Worm (Caenorhabditis elegans) whole organism, young adult: ENCODE data around the gene acs-22.

Source experiments
- B0261.1 ChIP-seq: sonication (generic microtip); optimal IDR thresholded peaks from 2 replicates; lab custom pipeline; 2016; ENCODE audit warnings: mild to moderate bottlenecking, missing genetic modification characterization, moderate library complexity, missing compliant biosample characterization
- D2030.7 ChIP-seq: fragments of 200-800 bp; sonication (Bioruptor generic); IDR thresholded peaks from 2 replicates; pipeline ENCODE4 v1.3.6; 2022; ENCODE audit warnings: missing genetic modification reagents, missing genetic modification characterization, missing compliant biosample characterization
- F22D6.2 ChIP-seq: sonication (generic microtip); optimal IDR thresholded peaks from 2 replicates; lab custom pipeline; 2016; ENCODE audit warnings: mild to moderate bottlenecking, missing genetic modification characterization, missing compliant biosample characterization
- F23B12.7 ChIP-seq: sonication (generic microtip); optimal IDR thresholded peaks from 2 replicates; lab custom pipeline; 2017; ENCODE audit warnings: missing genetic modification characterization, mild to moderate bottlenecking, missing compliant biosample characterization, antibody characterized with exemption, moderate library complexity; ENCODE audit not compliant: insufficient read depth
- F33H1.4 ChIP-seq: fragments of 200-800 bp; sonication (Bioruptor generic); IDR thresholded peaks from 2 replicates; pipeline ENCODE4 v1.3.6; 2022; ENCODE audit warnings: missing genetic modification reagents, missing genetic modification characterization, missing compliant biosample characterization
- F55B11.4 ChIP-seq: sonication (generic microtip); optimal IDR thresholded peaks from 2 replicates; lab custom pipeline; 2016; ENCODE audit warnings: missing compliant biosample characterization, missing genetic modification characterization, borderline replicate concordance; ENCODE audit not compliant: insufficient read depth
- Y67H2A.10 ChIP-seq: fragments of 200-800 bp; sonication (Bioruptor generic); conservative IDR thresholded peaks from 2 replicates; pipeline ENCODE4 v1.3.6; 2022; ENCODE audit warnings: missing genetic modification reagents, missing genetic modification characterization, missing compliant biosample characterization
- aptf-3 ChIP-seq: fragments of 200-800 bp; sonication (Bioruptor generic); IDR thresholded peaks from 2 replicates; pipeline ENCODE4 v1.3.6; 2022; ENCODE audit warnings: missing genetic modification characterization, missing compliant biosample characterization
- ccch-3 ChIP-seq: fragments of 200-800 bp; sonication (Bioruptor generic); optimal IDR thresholded peaks from 2 replicates; lab custom pipeline; 2018; ENCODE audit warnings: mild to moderate bottlenecking, missing genetic modification characterization, missing compliant biosample characterization
- cebp-2 ChIP-seq: fragments of 200-800 bp; sonication (Bioruptor generic); IDR thresholded peaks from 2 replicates; pipeline ENCODE4 v1.3.6; 2022; ENCODE audit warnings: missing genetic modification characterization, missing compliant biosample characterization
- ceh-100 ChIP-seq: fragments of 200-800 bp; sonication (Bioruptor generic); IDR thresholded peaks from 2 replicates; pipeline ENCODE4 v1.3.6; 2022; ENCODE audit warnings: missing genetic modification reagents, missing genetic modification characterization, missing compliant biosample characterization
- dpff-1 ChIP-seq: sonication (generic microtip); optimal IDR thresholded peaks from 2 replicates; lab custom pipeline; 2017; ENCODE audit warnings: mild to moderate bottlenecking, missing genetic modification characterization, missing compliant biosample characterization
- egl-18 ChIP-seq: fragments of 200-800 bp; sonication (Bioruptor generic); IDR thresholded peaks from 2 replicates; pipeline ENCODE4 v1.3.6; 2022; ENCODE audit warnings: missing genetic modification reagents, missing genetic modification characterization, missing compliant biosample characterization
- gei-17 ChIP-seq: fragments of 200-800 bp; sonication (Bioruptor generic); optimal IDR thresholded peaks from 2 replicates; lab custom pipeline; 2018; ENCODE audit warnings: mild to moderate bottlenecking, missing genetic modification characterization, missing compliant biosample characterization
- hlh-12 ChIP-seq: sonication (generic microtip); optimal IDR thresholded peaks from 2 replicates; lab custom pipeline; 2016; ENCODE audit warnings: missing genetic modification characterization, missing compliant biosample characterization
- hrde-1 ChIP-seq: sonication (generic microtip); optimal IDR thresholded peaks from 2 replicates; lab custom pipeline; 2016; ENCODE audit warnings: missing genetic modification characterization, mild to moderate bottlenecking, missing compliant biosample characterization, moderate library complexity, missing genotype, missing genetic modification reagents, borderline replicate concordance
- hsf-1 ChIP-seq: fragments of 200-800 bp; sonication (Bioruptor generic); IDR thresholded peaks from 2 replicates; pipeline ENCODE4 v1.3.6; 2022; ENCODE audit warnings: missing genetic modification reagents, missing genetic modification characterization, missing compliant biosample characterization
- let-607 ChIP-seq, 2 experiments: fragments of 200-800 bp in 1 of 2; sonication (Bioruptor generic) in 1 of 2; sonication (generic microtip) in 1 of 2; optimal IDR thresholded peaks; 2 replicates each; lab custom pipeline; 2016 to 2018; ENCODE audit warnings: mild to moderate bottlenecking in 2 of 2, missing compliant biosample characterization in 2 of 2, missing genetic modification characterization in 2 of 2, moderate library complexity in 2 of 2, missing genotype in 1 of 2
- lin-26 ChIP-seq: fragments of 200-800 bp; sonication (Bioruptor generic); IDR thresholded peaks from 2 replicates; pipeline ENCODE4 v1.3.6; 2022; ENCODE audit warnings: missing genetic modification reagents, missing genetic modification characterization, missing compliant biosample characterization
- lin-35 ChIP-seq, 3 experiments: fragments of 150-350 bp in 2 of 3; sonication (generic microtip) in 1 of 3; optimal IDR thresholded peaks; 2 replicates each; lab custom pipeline; 2014 to 2018; ENCODE audit warnings: missing biosample characterization in 3 of 3, missing genetic modification characterization in 3 of 3, missing genetic modification reagents in 3 of 3
- madf-6 ChIP-seq: fragments of 200-800 bp; sonication (Bioruptor generic); IDR thresholded peaks from 2 replicates; pipeline ENCODE4 v1.3.6; 2022; ENCODE audit warnings: missing genetic modification reagents, missing genetic modification characterization, missing compliant biosample characterization
- madf-8 ChIP-seq: fragments of 200-800 bp; sonication (Bioruptor generic); conservative IDR thresholded peaks from 2 replicates; pipeline ENCODE4 v1.3.6; 2022; ENCODE audit warnings: missing genetic modification reagents, missing genetic modification characterization, missing compliant biosample characterization
- mcd-1 ChIP-seq: fragments of 200-800 bp; sonication (Bioruptor generic); IDR thresholded peaks from 2 replicates; pipeline ENCODE4 v1.3.6; 2022; ENCODE audit warnings: missing genetic modification reagents, missing genetic modification characterization, missing compliant biosample characterization
- mel-28 ChIP-seq: sonication (generic microtip); optimal IDR thresholded peaks from 2 replicates; lab custom pipeline; 2016; ENCODE audit warnings: borderline replicate concordance, mild to moderate bottlenecking, missing genetic modification characterization, missing compliant biosample characterization
- mxl-1 ChIP-seq: sonication (generic microtip); optimal IDR thresholded peaks from 2 replicates; lab custom pipeline; 2016; ENCODE audit warnings: missing genetic modification characterization, missing compliant biosample characterization
- nhr-179 ChIP-seq: sonication (generic microtip); optimal IDR thresholded peaks from 2 replicates; lab custom pipeline; 2016; ENCODE audit warnings: mild to moderate bottlenecking, missing genetic modification characterization, missing compliant biosample characterization
- nhr-80 ChIP-seq: sonication (generic microtip); optimal IDR thresholded peaks from 2 replicates; lab custom pipeline; 2016; ENCODE audit warnings: missing genetic modification characterization, missing compliant biosample characterization
- pbrm-1 ChIP-seq: fragments of 200-800 bp; sonication (Bioruptor generic); IDR thresholded peaks from 2 replicates; pipeline ENCODE4 v1.3.6; 2022; ENCODE audit warnings: missing genetic modification reagents, missing genetic modification characterization, missing compliant biosample characterization
- rcor-1 ChIP-seq: fragments of 200-800 bp; sonication (Bioruptor generic); IDR thresholded peaks from 2 replicates; pipeline ENCODE4 v1.3.6; 2022; ENCODE audit warnings: missing genetic modification reagents, missing genetic modification characterization, missing compliant biosample characterization
- repo-1 ChIP-seq: sonication (generic microtip); optimal IDR thresholded peaks from 2 replicates; lab custom pipeline; 2017; ENCODE audit warnings: mild to moderate bottlenecking, missing genetic modification characterization, missing compliant biosample characterization
- sdz-38 ChIP-seq: sonication (generic microtip); optimal IDR thresholded peaks from 2 replicates; lab custom pipeline; 2016; ENCODE audit warnings: missing genotype, missing genetic modification characterization, missing compliant biosample characterization
- snpc-3.4 ChIP-seq: sonication (generic microtip); optimal IDR thresholded peaks from 2 replicates; lab custom pipeline; 2017; ENCODE audit warnings: missing genetic modification characterization, mild to moderate bottlenecking, missing compliant biosample characterization, antibody characterized with exemption, moderate library complexity, missing genotype, missing genetic modification reagents
- sptf-2 ChIP-seq: fragments of 200-800 bp; sonication (Bioruptor generic); optimal IDR thresholded peaks from 2 replicates; lab custom pipeline; 2018; ENCODE audit warnings: mild to moderate bottlenecking, missing genetic modification characterization, missing compliant biosample characterization
- tbp1 ChIP-seq: fragments of 200-800 bp; sonication (Bioruptor generic); optimal IDR thresholded peaks from 2 replicates; lab custom pipeline; 2018; ENCODE audit warnings: mild to moderate bottlenecking, missing genetic modification characterization, missing compliant biosample characterization
- tbx-9 ChIP-seq: sonication (generic microtip); optimal IDR thresholded peaks from 2 replicates; lab custom pipeline; 2016; ENCODE audit warnings: borderline replicate concordance, missing genetic modification characterization, inconsistent platforms, missing compliant biosample characterization
- tlf-1 ChIP-seq: fragments of 200-800 bp; sonication (Bioruptor generic); optimal IDR thresholded peaks from 2 replicates; lab custom pipeline; 2018; ENCODE audit warnings: mild to moderate bottlenecking, missing genetic modification characterization, missing compliant biosample characterization
- unc-62 ChIP-seq: fragments of 150-350 bp; optimal IDR thresholded peaks from 2 replicates; lab custom pipeline; 2014; ENCODE audit warnings: missing biosample characterization, missing genetic modification reagents, missing genetic modification characterization
- ztf-22 ChIP-seq: fragments of 200-800 bp; sonication (Bioruptor generic); optimal IDR thresholded peaks from 2 replicates; lab custom pipeline; 2018; ENCODE audit warnings: mild to moderate bottlenecking, missing genetic modification characterization, moderate library complexity, missing compliant biosample characterization
- ztf-25 ChIP-seq: fragments of 200-800 bp; sonication (Bioruptor generic); IDR thresholded peaks from 2 replicates; pipeline ENCODE4 v1.3.6; 2022; ENCODE audit warnings: missing genetic modification reagents, missing genetic modification characterization, missing compliant biosample characterization
- ztf-28 ChIP-seq: fragments of 200-800 bp; sonication (Bioruptor generic); IDR thresholded peaks from 2 replicates; pipeline ENCODE4 v1.3.6; 2022; ENCODE audit warnings: missing genetic modification reagents, missing genetic modification characterization, missing compliant biosample characterization

The acs-22 gene

ce11 chrX:8929688-8930087, 1.3 kb upstream of the acs-22 start:
- no peak for TF ChIP-seq nhr-179 (tag; lab: Kevin White, UChicago)
- no peak for TF ChIP-seq gei-17 (GFP tag; lab: Kevin White, UChicago)
- no peak for TF ChIP-seq ccch-3
- no peak for TF ChIP-seq F33H1.4 (GFP tag; lab: Robert Waterston, UW)
- TF ChIP-seq tbx-9 (tag; lab: Kevin White, UChicago), result no peak
- TF ChIP-seq egl-18 (GFP tag; lab: Robert Waterston, UW), result no peak
- no peak for TF ChIP-seq aptf-3 (GFP tag; lab: Robert Waterston, UW)
- no peak for TF ChIP-seq ztf-25 (GFP tag; lab: Robert Waterston, UW)
- TF ChIP-seq lin-35 (GFP tag; optimal IDR thresholded peaks at IDR 0.05; lab: Kevin White, UChicago), result no peak
- TF ChIP-seq F55B11.4 (tag; lab: Kevin White, UChicago), result no peak
- TF ChIP-seq F23B12.7 (tag; lab: Kevin White, UChicago), result no peak
- no peak for TF ChIP-seq hlh-12 (tag; lab: Kevin White, UChicago)
- TF ChIP-seq B0261.1, result no peak
- no peak for TF ChIP-seq ztf-22 (GFP tag; lab: Kevin White, UChicago)
- no peak for TF ChIP-seq lin-26
- TF ChIP-seq dpff-1 (tag; lab: Kevin White, UChicago), result no peak
- TF ChIP-seq mel-28, result no peak
- TF ChIP-seq sptf-2 (GFP tag; lab: Kevin White, UChicago), result no peak

DNA sequence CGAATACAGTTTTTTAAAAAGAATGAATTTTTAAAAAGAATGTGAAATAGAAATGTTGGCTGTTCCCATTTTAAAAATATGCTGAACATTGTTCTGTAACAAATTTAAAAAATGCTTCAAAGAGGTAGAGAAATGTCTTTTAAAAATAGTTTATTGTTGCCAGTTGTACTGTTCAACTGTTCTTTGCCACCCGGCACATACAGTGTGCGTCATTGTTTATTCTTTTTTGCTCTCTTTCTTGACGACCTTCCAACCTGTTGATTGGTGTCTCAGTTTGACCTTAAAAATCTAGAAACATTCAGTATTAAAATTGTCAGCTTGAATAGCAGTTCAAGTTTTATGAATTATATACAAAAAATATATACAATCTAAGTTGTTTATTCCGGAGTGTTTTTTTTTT, 668 bp downstream of the acs-22 start:
- TF ChIP-seq unc-62 (no peak), repo-1 (no peak), tlf-1 (GFP tag; lab: Kevin White, UChicago) (no peak), lin-26 (no peak), D2030.7 (GFP tag; lab: Robert Waterston, UW) (no peak), ztf-28 (GFP tag; lab: Robert Waterston, UW) (no peak), mxl-1 (tag; lab: Kevin White, UChicago) (no peak), Y67H2A.10 (GFP tag; lab: Robert Waterston, UW) (no peak), snpc-3.4 (no peak), rcor-1 (GFP tag; lab: Robert Waterston, UW) (no peak), lin-35 (GFP tag; optimal IDR thresholded peaks at IDR 0.05; lab: Kevin White, UChicago) (no peak), hrde-1 (tag; lab: Kevin White, UChicago) (no peak), hsf-1 (no peak), mcd-1 (GFP tag; lab: Robert Waterston, UW) (no peak), pbrm-1 (GFP tag; lab: Robert Waterston, UW) (no peak), sdz-38 (tag; lab: Kevin White, UChicago) (no peak)

DNA sequence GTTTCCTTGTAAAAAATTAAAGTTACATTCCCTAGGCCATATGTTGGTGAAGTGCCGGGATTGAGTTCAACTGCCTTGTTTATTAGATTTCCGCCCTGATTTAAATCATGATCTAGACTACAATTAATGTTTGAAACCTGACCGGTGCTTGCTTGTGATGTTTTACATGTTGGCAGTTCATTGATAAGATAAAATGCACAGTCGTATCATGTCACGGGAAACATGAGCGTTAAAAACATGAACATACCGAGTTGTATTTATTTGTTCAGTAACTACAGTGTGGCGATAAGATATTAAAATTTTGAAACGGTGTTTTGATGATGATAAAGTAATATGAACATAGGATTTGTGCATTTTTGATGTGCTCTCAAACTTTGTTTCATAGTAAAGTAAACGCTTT, 1.4 kb downstream of the acs-22 start:
- TF ChIP-seq nhr-80 (peak; percentile 79), F22D6.2 (tag; lab: Kevin White, UChicago) (no peak), mxl-1 (tag; lab: Kevin White, UChicago) (no peak), madf-8 (GFP tag; lab: Robert Waterston, UW) (no peak), let-607 (tag; optimal IDR thresholded peaks at IDR 0.05; lab: Kevin White, UChicago) (peak in 1 of 2 experiments; percentile 11), ztf-22 (GFP tag; lab: Kevin White, UChicago) (peak; percentile 27), sdz-38 (tag; lab: Kevin White, UChicago) (no peak), madf-6 (no peak), ceh-100 (GFP tag; lab: Robert Waterston, UW) (no peak), tbp1 (GFP tag; lab: Kevin White, UChicago) (peak; percentile 27), cebp-2 (GFP tag; lab: Robert Waterston, UW) (no peak)
- TF ChIP-seq, all 124 proteins: peak for 4
